Fruit fly (Drosophila melanogaster) whole organism, embryonic: Measurements from ENCODE around the gene CG32095.

ENCODE experiments used
- Asciz ChIP-seq: fragments of 200-800 bp; sonication (Bioruptor generic); optimal IDR thresholded peaks from 2 replicates; lab custom pipeline; 2017; ENCODE audit warnings: missing biosample characterization, mild to moderate bottlenecking, missing genetic modification characterization, missing genetic modification reagents
- BEAF-32 ChIP-seq: fragments of 200-800 bp; sonication (Bioruptor generic); optimal IDR thresholded peaks from 3 replicates; lab custom pipeline; 2017; ENCODE audit warnings: missing biosample characterization, missing genetic modification characterization, mild to moderate bottlenecking, moderate library complexity, missing genetic modification reagents
- CG11504 ChIP-seq: fragments of 200-800 bp; sonication (Bioruptor generic); optimal IDR thresholded peaks from 3 replicates; lab custom pipeline; 2019; ENCODE audit warnings: missing biosample characterization, mild to moderate bottlenecking, missing genetic modification characterization, moderate library complexity
- CG12219 ChIP-seq: fragments of 200-800 bp; sonication (Bioruptor generic); optimal IDR thresholded peaks from 3 replicates; lab custom pipeline; 2018; ENCODE audit warnings: missing biosample characterization, mild to moderate bottlenecking, missing genetic modification characterization
- CG13287 ChIP-seq: fragments of 200-800 bp; sonication (Bioruptor generic); IDR thresholded peaks from 2 replicates; pipeline ENCODE4 v1.3.6; 2022; ENCODE audit warnings: missing biosample characterization, missing genetic modification characterization; ENCODE audit not compliant: partially characterized antibody
- CG13894 ChIP-seq: fragments of 200-800 bp; sonication (Bioruptor generic); optimal IDR thresholded peaks from 3 replicates; lab custom pipeline; 2018; ENCODE audit warnings: missing biosample characterization, mild to moderate bottlenecking, missing genetic modification characterization, moderate library complexity
- CG15514 ChIP-seq: fragments of 200-800 bp; sonication (Bioruptor generic); optimal IDR thresholded peaks from 3 replicates; lab custom pipeline; 2017; ENCODE audit warnings: missing biosample characterization, missing genetic modification characterization, mild to moderate bottlenecking, moderate library complexity, missing genetic modification reagents
- CG17361 ChIP-seq: fragments of 200-800 bp; sonication (Bioruptor generic); IDR thresholded peaks from 3 replicates; pipeline ENCODE4 v1.3.6; 2022; ENCODE audit warnings: missing biosample characterization, missing genetic modification characterization
- CG17829 ChIP-seq: fragments of 200-800 bp; optimal IDR thresholded peaks from 2 replicates; lab custom pipeline; 2019; ENCODE audit warnings: missing biosample characterization, mild to moderate bottlenecking, missing genetic modification characterization, moderate library complexity
- CG18599 ChIP-seq: fragments of 200-800 bp; sonication (Bioruptor generic); optimal IDR thresholded peaks from 3 replicates; lab custom pipeline; 2017; ENCODE audit warnings: missing biosample characterization, missing genetic modification characterization, mild to moderate bottlenecking, moderate library complexity, missing genetic modification reagents
- CG2120 ChIP-seq: fragments of 200-800 bp; sonication (Bioruptor generic); optimal IDR thresholded peaks from 3 replicates; lab custom pipeline; 2016; ENCODE audit warnings: missing biosample characterization, missing genetic modification characterization
- CG2678 ChIP-seq: fragments of 200-800 bp; sonication (Bioruptor generic); optimal IDR thresholded peaks from 3 replicates; lab custom pipeline; 2019; ENCODE audit warnings: missing biosample characterization, mild to moderate bottlenecking, missing genetic modification characterization, moderate library complexity
- CG31365 ChIP-seq: fragments of 200-800 bp; sonication (Bioruptor generic); optimal IDR thresholded peaks from 2 replicates; lab custom pipeline; 2018; ENCODE audit warnings: missing biosample characterization, mild to moderate bottlenecking, missing genetic modification characterization
- CG33557 ChIP-seq: fragments of 200-800 bp; sonication (Bioruptor generic); optimal IDR thresholded peaks from 2 replicates; lab custom pipeline; 2019; ENCODE audit warnings: missing biosample characterization, mild to moderate bottlenecking, missing genetic modification characterization, moderate library complexity
- CG4617 ChIP-seq: fragments of 200-800 bp; sonication (Bioruptor generic); optimal IDR thresholded peaks from 3 replicates; lab custom pipeline; 2016; ENCODE audit warnings: missing biosample characterization, missing genetic modification characterization, borderline replicate concordance
- CG6683 ChIP-seq: fragments of 200-800 bp; sonication (Bioruptor generic); optimal IDR thresholded peaks from 2 replicates; lab custom pipeline; 2017; ENCODE audit warnings: missing biosample characterization, mild to moderate bottlenecking, missing genetic modification characterization, missing genetic modification reagents
- CG6765 ChIP-seq: fragments of 200-800 bp; sonication (Bioruptor generic); optimal IDR thresholded peaks from 3 replicates; lab custom pipeline; 2017; ENCODE audit warnings: missing biosample characterization, mild to moderate bottlenecking, missing genetic modification characterization
- CG6791 ChIP-seq: fragments of 200-800 bp; sonication (Bioruptor generic); IDR thresholded peaks from 3 replicates; pipeline ENCODE4 v1.3.6; 2022; ENCODE audit warnings: missing biosample characterization, missing genetic modification characterization; ENCODE audit not compliant: partially characterized antibody
- CG7745 ChIP-seq: fragments of 200-800 bp; sonication (Bioruptor generic); optimal IDR thresholded peaks from 2 replicates; lab custom pipeline; 2018; ENCODE audit warnings: missing biosample characterization, mild to moderate bottlenecking, missing genetic modification characterization, moderate library complexity
- CG8944 ChIP-seq: fragments of 200-800 bp; sonication (Bioruptor generic); optimal IDR thresholded peaks from 3 replicates; lab custom pipeline; 2016; ENCODE audit warnings: missing biosample characterization, missing genetic modification characterization
- CG9797 ChIP-seq: fragments of 200-800 bp; sonication (Bioruptor generic); optimal IDR thresholded peaks from 3 replicates; lab custom pipeline; 2018; ENCODE audit warnings: missing biosample characterization, mild to moderate bottlenecking, missing genetic modification characterization
- Ets65A ChIP-seq: fragments of 200-800 bp; sonication (Bioruptor generic); peaks from one replicate; lab custom pipeline; 2016; ENCODE audit warnings: missing biosample characterization, missing genetic modification characterization
- HLH54F ChIP-seq: fragments of 200-800 bp; sonication (Bioruptor generic); optimal IDR thresholded peaks from 3 replicates; lab custom pipeline; 2016; ENCODE audit warnings: missing biosample characterization, missing genetic modification characterization
- Hr51 ChIP-seq, 2 experiments: fragments of 200-800 bp; sonication (Bioruptor generic); optimal IDR thresholded peaks; 2 replicates in 1 of 2; 3 replicates in 1 of 2; lab custom pipeline; 2016 to 2018; ENCODE audit warnings: missing biosample characterization in 2 of 2, missing genetic modification characterization in 2 of 2, mild to moderate bottlenecking in 1 of 2, moderate library complexity in 1 of 2
- Meics ChIP-seq: fragments of 200-800 bp; sonication (Bioruptor generic); optimal IDR thresholded peaks from 2 replicates; lab custom pipeline; 2017; ENCODE audit warnings: missing biosample characterization, mild to moderate bottlenecking, missing genetic modification characterization
- NFAT ChIP-seq: fragments of 200-800 bp; sonication (Bioruptor generic); IDR thresholded peaks from 2 replicates; pipeline ENCODE4 v1.3.6; 2022; ENCODE audit warnings: missing biosample characterization, missing genetic modification characterization
- NK7.1 ChIP-seq: fragments of 200-800 bp; sonication (Bioruptor generic); optimal IDR thresholded peaks from 3 replicates; lab custom pipeline; 2016; ENCODE audit warnings: missing biosample characterization, missing genetic modification characterization
- Sox100B ChIP-seq: fragments of 200-800 bp; sonication (Bioruptor generic); optimal IDR thresholded peaks from 3 replicates; lab custom pipeline; 2018; ENCODE audit warnings: missing biosample characterization, mild to moderate bottlenecking, missing genetic modification characterization
- Spps ChIP-seq: fragments of 200-800 bp; sonication (Bioruptor generic); optimal IDR thresholded peaks from 2 replicates; lab custom pipeline; 2018; ENCODE audit warnings: missing biosample characterization, mild to moderate bottlenecking, missing genetic modification characterization
- cwo ChIP-seq: fragments of 200-800 bp; sonication (Bioruptor generic); optimal IDR thresholded peaks from 3 replicates; lab custom pipeline; 2017; ENCODE audit warnings: missing biosample characterization, missing genetic modification characterization, mild to moderate bottlenecking, moderate library complexity, missing genetic modification reagents
- da ChIP-seq: fragments of 200-800 bp; sonication (Bioruptor generic); optimal IDR thresholded peaks from 2 replicates; lab custom pipeline; 2016; ENCODE audit warnings: missing biosample characterization, missing genetic modification characterization
- dysf ChIP-seq: fragments of 200-800 bp; sonication (Bioruptor generic); IDR thresholded peaks from 3 replicates; pipeline ENCODE4 v1.3.6; 2022; ENCODE audit warnings: missing biosample characterization, missing genetic modification characterization
- esg ChIP-seq: fragments of 200-800 bp; sonication (Bioruptor generic); conservative IDR thresholded peaks from 2 replicates; pipeline ENCODE4 v1.3.6; 2022; ENCODE audit warnings: missing biosample characterization, missing genetic modification characterization
- eyg ChIP-seq: fragments of 200-800 bp; sonication (Bioruptor generic); optimal IDR thresholded peaks from 3 replicates; lab custom pipeline; 2016; ENCODE audit warnings: missing biosample characterization, missing genetic modification characterization
- fru ChIP-seq: fragments of >200 bp; optimal IDR thresholded peaks from 2 replicates; lab custom pipeline; 2017
- gem ChIP-seq: fragments of 200-800 bp; sonication (Bioruptor generic); optimal IDR thresholded peaks from 2 replicates; lab custom pipeline; 2019; ENCODE audit warnings: missing biosample characterization, mild to moderate bottlenecking, missing genetic modification characterization, moderate library complexity
- ind ChIP-seq: fragments of 200-800 bp; sonication (Bioruptor generic); optimal IDR thresholded peaks from 3 replicates; lab custom pipeline; 2016; ENCODE audit warnings: missing biosample characterization, missing genetic modification characterization
- jumu ChIP-seq: fragments of 200-800 bp; sonication (Bioruptor generic); optimal IDR thresholded peaks from 3 replicates; lab custom pipeline; 2016; ENCODE audit warnings: missing biosample characterization, missing genetic modification characterization
- kah ChIP-seq: fragments of 200-800 bp; sonication (Bioruptor generic); optimal IDR thresholded peaks from 2 replicates; lab custom pipeline; 2018; ENCODE audit warnings: missing biosample characterization, mild to moderate bottlenecking, missing genetic modification characterization
- lmd ChIP-seq: fragments of 200-800 bp; sonication (Bioruptor generic); IDR thresholded peaks from 2 replicates; pipeline ENCODE4 v1.3.6; 2022; ENCODE audit warnings: missing biosample characterization, missing genetic modification characterization
- nerfin-2 ChIP-seq: fragments of 200-800 bp; sonication (Bioruptor generic); IDR thresholded peaks from 2 replicates; pipeline ENCODE4 v1.3.6; 2022; ENCODE audit warnings: missing biosample characterization, missing genetic modification characterization; ENCODE audit not compliant: partially characterized antibody
- row ChIP-seq: fragments of 200-800 bp; sonication (Bioruptor generic); IDR thresholded peaks from 3 replicates; pipeline ENCODE4 v1.3.6; 2022; ENCODE audit warnings: missing biosample characterization, missing genetic modification characterization
- sc ChIP-seq, 3 experiments: fragments of >200 bp in 2 of 3; fragments of 200-800 bp in 1 of 3; sonication (Bioruptor generic) in 1 of 3; optimal IDR thresholded peaks; 2 replicates in 2 of 3; 3 replicates in 1 of 3; lab custom pipeline; 2017; ENCODE audit warnings: mild to moderate bottlenecking in 1 of 3, missing biosample characterization in 1 of 3, missing genetic modification characterization in 1 of 3, missing genetic modification reagents in 1 of 3
- sens ChIP-seq: fragments of 200-800 bp; sonication (Bioruptor generic); peaks from one replicate; lab custom pipeline; 2016; ENCODE audit warnings: missing biosample characterization, missing genetic modification characterization
- sna ChIP-seq: fragments of 200-800 bp; sonication (Bioruptor generic); IDR thresholded peaks from 2 replicates; pipeline ENCODE4 v1.3.6; 2022; ENCODE audit warnings: missing biosample characterization, missing genetic modification characterization; ENCODE audit not compliant: partially characterized antibody
- tin ChIP-seq: fragments of 200-800 bp; sonication (Bioruptor generic); optimal IDR thresholded peaks from 3 replicates; lab custom pipeline; 2016; ENCODE audit warnings: missing biosample characterization, missing genetic modification characterization
- unc-4 ChIP-seq: fragments of 200-800 bp; sonication (Bioruptor generic); IDR thresholded peaks from 2 replicates; pipeline ENCODE4 v1.3.6; 2022; ENCODE audit warnings: missing biosample characterization, missing genetic modification characterization; ENCODE audit not compliant: partially characterized antibody

The CG32095 gene

dm6 chr3L:11825560-11826153, at the start of gene CG32095 (continued):
- TF ChIP-seq CG13287, result peak; percentile 90
- peak; percentile 78 for TF ChIP-seq CG6791 (GFP tag; lab: Robert Waterston, UW)
- peak; percentile 90 for TF ChIP-seq sna
- TF ChIP-seq CG13894, result no peak

dm6 chr3L:11874758-11875157, 49.2 kb upstream of the CG32095 start:
- TF ChIP-seq nerfin-2 (no peak), Sox100B (GFP tag; lab: Kevin White, UChicago) (no peak), CG2678 (tag; lab: Kevin White, UChicago) (peak; percentile 22), jumu (GFP tag; lab: Kevin White, UChicago) (no peak), dysf (GFP tag; lab: Robert Waterston, UW) (no peak), CG6765 (GFP tag; lab: Kevin White, UChicago) (no peak), gem (tag; lab: Kevin White, UChicago) (peak; percentile 4), CG7745 (tag; lab: Kevin White, UChicago) (no peak), row (GFP tag; lab: Robert Waterston, UW) (peak; percentile 41; the same call in 1 of the 3 replicates), lmd (GFP tag; lab: Robert Waterston, UW) (no peak), CG17361 (GFP tag; lab: Robert Waterston, UW) (no peak), CG11504 (tag; lab: Kevin White, UChicago) (peak; percentile 0), NK7.1 (GFP tag; lab: Kevin White, UChicago) (no peak), CG6683 (GFP tag; lab: Kevin White, UChicago) (no peak), unc-4 (no peak), CG9797 (GFP tag; lab: Kevin White, UChicago) (no peak), NFAT (GFP tag; lab: Robert Waterston, UW) (no peak), CG12219 (GFP tag; lab: Kevin White, UChicago) (no peak), sc (optimal IDR thresholded peaks at IDR 0.05; lab: Kevin White, UChicago) (no peak), sc (GFP tag; optimal IDR thresholded peaks at IDR 0.05; lab: Kevin White, UChicago) (no peak), Asciz (no peak), Ets65A (peak; percentile 63), da (GFP tag; lab: Kevin White, UChicago) (no peak), CG4617 (GFP tag; lab: Kevin White, UChicago) (no peak), tin (GFP tag; lab: Kevin White, UChicago) (no peak), Meics (GFP tag; lab: Kevin White, UChicago) (peak; percentile 21), CG33557 (GFP tag; lab: Kevin White, UChicago) (no peak), CG31365 (tag; lab: Kevin White, UChicago) (no peak), sens (peak; percentile 8), fru (lab: Kevin White, UChicago) (no peak), CG15514 (peak; percentile 20), ind (GFP tag; lab: Kevin White, UChicago) (no peak), CG17829 (tag; lab: Kevin White, UChicago) (no peak), esg (GFP tag; lab: Robert Waterston, UW) (0 out of 2 replicates have a peak, but pooled peaks have one; percentile 10), CG18599 (GFP tag; lab: Kevin White, UChicago) (peak; percentile 53), BEAF-32 (GFP tag; lab: Kevin White, UChicago) (no peak), HLH54F (no peak), Spps (no peak), kah (GFP tag; lab: Kevin White, UChicago) (no peak), eyg (GFP tag; lab: Kevin White, UChicago) (no peak), Hr51 (GFP tag; optimal IDR thresholded peaks at IDR 0.05; lab: Kevin White, UChicago) (peak in 1 of 2 experiments; percentile 25), CG2120 (GFP tag; lab: Kevin White, UChicago) (peak; percentile 17), cwo (GFP tag; lab: Kevin White, UChicago) (peak; percentile 8), CG8944 (no peak)
